Fruit fly (Drosophila melanogaster) whole organism: ENCODE results near the gene gukh.

Experiments
- CG8478 ChIP-seq: fragments of >200 bp; optimal IDR thresholded peaks from 2 replicates; lab custom pipeline; 2018; ENCODE audit warnings: inconsistent platforms
- Dll ChIP-seq: fragments of >200 bp; optimal IDR thresholded peaks from 2 replicates; lab custom pipeline; 2017
- EcR ChIP-seq, 2 experiments: fragments of >200 bp; optimal IDR thresholded peaks; 2 replicates each; lab custom pipeline; 2017; ENCODE audit warnings: missing biosample characterization in 2 of 2, missing genetic modification characterization in 2 of 2, missing genetic modification reagents in 2 of 2
- pan ChIP-seq: fragments of >200 bp; optimal IDR thresholded peaks from 2 replicates; lab custom pipeline; 2017
- psq ChIP-seq: fragments of >200 bp; optimal IDR thresholded peaks from 2 replicates; lab custom pipeline; 2017
- usp ChIP-seq: fragments of >200 bp; optimal IDR thresholded peaks from 2 replicates; lab custom pipeline; 2017; ENCODE audit warnings: missing biosample characterization, missing genetic modification characterization, mixed read lengths

The gukh gene

DNA sequence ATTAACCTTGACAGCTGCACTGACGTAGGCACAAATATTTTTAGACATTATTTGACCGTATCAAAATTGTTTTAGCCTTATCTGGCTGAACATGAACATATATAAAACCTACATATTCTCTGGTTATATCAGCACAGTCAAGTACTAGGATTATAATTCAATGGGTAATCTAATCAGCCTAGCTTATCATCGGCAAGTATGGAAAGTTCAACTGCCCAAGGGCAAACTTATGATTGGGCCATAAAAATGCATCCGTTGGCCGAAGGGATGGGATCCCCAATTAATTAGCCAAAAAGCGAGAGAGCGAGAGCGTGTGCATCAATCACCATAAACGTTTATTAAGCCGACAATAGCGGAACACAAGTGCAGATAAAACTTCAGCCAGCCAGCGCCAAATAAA is 81.6 kb downstream of the gukh start:
- TF ChIP-seq CG8478 (lab: Kevin White, UChicago) (no peak), EcR (GFP tag; optimal IDR thresholded peaks at IDR 0.05; lab: Kevin White, UChicago) (no peak), Dll (no peak), usp (no peak), pan (no peak), psq (lab: Kevin White, UChicago) (no peak)

- no peak for TF ChIP-seq EcR (GFP tag; optimal IDR thresholded peaks at IDR 0.05; lab: Kevin White, UChicago)
Observed at dm6 chr3R:19066965-19067614, 83.3 kb downstream of the gukh start.

dm6 chr3R:19067876-19068406 is 84.1 kb downstream of the gukh start:
- TF ChIP-seq EcR (GFP tag; optimal IDR thresholded peaks at IDR 0.05; lab: Kevin White, UChicago) (no peak), Dll (no peak), CG8478 (lab: Kevin White, UChicago) (no peak), usp (no peak), psq (lab: Kevin White, UChicago) (no peak), pan (no peak)

- TF ChIP-seq usp = no peak
- TF ChIP-seq Dll = no peak
- no peak for TF ChIP-seq psq (lab: Kevin White, UChicago)
- TF ChIP-seq CG8478 (lab: Kevin White, UChicago) = no peak
- no peak for TF ChIP-seq EcR (GFP tag; optimal IDR thresholded peaks at IDR 0.05; lab: Kevin White, UChicago)
- TF ChIP-seq pan = no peak
Observed at dm6 chr3R:19069740-19070139, 85.9 kb downstream of the gukh start.

dm6 chr3R:19070222-19070949 is 86.6 kb downstream of the gukh start:
- TF ChIP-seq Dll = no peak
- TF ChIP-seq CG8478 (lab: Kevin White, UChicago) = no peak
- no peak for TF ChIP-seq EcR (GFP tag; optimal IDR thresholded peaks at IDR 0.05; lab: Kevin White, UChicago)
- TF ChIP-seq psq (lab: Kevin White, UChicago) = no peak
- TF ChIP-seq pan = no peak
- TF ChIP-seq usp = no peak

- TF ChIP-seq usp (no peak), EcR (GFP tag; optimal IDR thresholded peaks at IDR 0.05; lab: Kevin White, UChicago) (peak in 1 of 2 experiments; percentile 17), psq (lab: Kevin White, UChicago) (no peak), Dll (no peak)
Observed at dm6 chr3R:19071951-19072350, 88.1 kb downstream of the gukh start.
